Fruit fly (Drosophila melanogaster) whole organism, embryonic: ENCODE results near the gene Fbw5.

Experiments used
- Asciz ChIP-seq: fragments of 200-800 bp; sonication (Bioruptor generic); optimal IDR thresholded peaks from 2 replicates; lab custom pipeline; 2017; ENCODE audit warnings: missing biosample characterization, mild to moderate bottlenecking, missing genetic modification characterization, missing genetic modification reagents
- Atf-2 ChIP-seq: fragments of 200-800 bp; sonication (Bioruptor generic); optimal IDR thresholded peaks from 2 replicates; lab custom pipeline; 2016; ENCODE audit warnings: missing biosample characterization, missing genetic modification characterization
- CG1024 ChIP-seq: fragments of 200-800 bp; sonication (Bioruptor generic); IDR thresholded peaks from 2 replicates; pipeline ENCODE4 v1.3.6; 2022; ENCODE audit warnings: missing biosample characterization, missing genetic modification characterization
- CG10274 ChIP-seq: fragments of 200-800 bp; sonication (Bioruptor generic); optimal IDR thresholded peaks from 3 replicates; lab custom pipeline; 2017; ENCODE audit warnings: missing biosample characterization, mild to moderate bottlenecking, missing genetic modification characterization
- CG10654 ChIP-seq: fragments of 200-800 bp; sonication (Bioruptor generic); optimal IDR thresholded peaks from 2 replicates; lab custom pipeline; 2016; ENCODE audit warnings: missing biosample characterization, missing genetic modification characterization
- CG11696 ChIP-seq: fragments of 200-800 bp; sonication (Bioruptor generic); IDR thresholded peaks from 2 replicates; pipeline ENCODE4 v1.3.6; 2022; ENCODE audit warnings: missing biosample characterization, missing genetic modification characterization
- CG12236 ChIP-seq: fragments of 200-800 bp; sonication (Bioruptor generic); optimal IDR thresholded peaks from 2 replicates; lab custom pipeline; 2016; ENCODE audit warnings: missing biosample characterization, missing genetic modification characterization
- CG12744 ChIP-seq: fragments of 200-800 bp; sonication (Bioruptor generic); optimal IDR thresholded peaks from 2 replicates; lab custom pipeline; 2016; ENCODE audit warnings: missing biosample characterization, missing genetic modification characterization
- CG14441 ChIP-seq: fragments of 200-800 bp; sonication (Bioruptor generic); IDR thresholded peaks from 2 replicates; pipeline ENCODE4 v1.3.6; 2022; ENCODE audit warnings: missing biosample characterization, missing genetic modification characterization
- CG2116 ChIP-seq: fragments of 200-800 bp; sonication (Bioruptor generic); optimal IDR thresholded peaks from 3 replicates; lab custom pipeline; 2018; ENCODE audit warnings: missing biosample characterization, mild to moderate bottlenecking, missing genetic modification characterization
- CG2199 ChIP-seq: fragments of 200-800 bp; sonication (Bioruptor generic); IDR thresholded peaks from 3 replicates; pipeline ENCODE4 v1.3.6; 2022; ENCODE audit warnings: missing biosample characterization, missing genetic modification characterization
- CG2678 ChIP-seq: fragments of 200-800 bp; sonication (Bioruptor generic); optimal IDR thresholded peaks from 3 replicates; lab custom pipeline; 2019; ENCODE audit warnings: missing biosample characterization, mild to moderate bottlenecking, missing genetic modification characterization, moderate library complexity
- CG3065 ChIP-seq: fragments of 200-800 bp; sonication (Bioruptor generic); optimal IDR thresholded peaks from 2 replicates; lab custom pipeline; 2016; ENCODE audit warnings: missing biosample characterization, missing genetic modification characterization
- CG3163 ChIP-seq: fragments of 200-800 bp; sonication (Bioruptor generic); optimal IDR thresholded peaks from 3 replicates; lab custom pipeline; 2016; ENCODE audit warnings: missing biosample characterization, missing genetic modification characterization
- CG32767 ChIP-seq: fragments of 200-800 bp; sonication (Bioruptor generic); IDR thresholded peaks from 2 replicates; pipeline ENCODE4 v1.3.6; 2022; ENCODE audit warnings: missing biosample characterization, missing genetic modification characterization
- CG4360 ChIP-seq: fragments of 200-800 bp; sonication (Bioruptor generic); IDR thresholded peaks from 2 replicates; pipeline ENCODE4 v1.3.6; 2022; ENCODE audit warnings: missing biosample characterization, missing genetic modification characterization
- CG7556 ChIP-seq: fragments of 200-800 bp; sonication (Bioruptor generic); optimal IDR thresholded peaks from 2 replicates; lab custom pipeline; 2017; ENCODE audit warnings: missing biosample characterization, mild to moderate bottlenecking, missing genetic modification characterization
- CG8290 ChIP-seq, 3 experiments: fragments of 200-800 bp; sonication (Bioruptor generic); optimal IDR thresholded peaks; 2 replicates each; lab custom pipeline; 2016 to 2019; ENCODE audit warnings: missing biosample characterization in 3 of 3, missing genetic modification characterization in 3 of 3, mild to moderate bottlenecking in 2 of 3, moderate library complexity in 1 of 3
- CG9215 ChIP-seq: fragments of 200-800 bp; sonication (Bioruptor generic); IDR thresholded peaks from 2 replicates; pipeline ENCODE4 v1.3.6; 2022; ENCODE audit warnings: missing biosample characterization, missing genetic modification characterization
- CkIIα-i1 ChIP-seq: fragments of 200-800 bp; sonication (Bioruptor generic); IDR thresholded peaks from 2 replicates; pipeline ENCODE4 v1.3.6; 2022; ENCODE audit warnings: missing biosample characterization, missing genetic modification characterization
- CoRest ChIP-seq: fragments of 200-800 bp; sonication (Bioruptor generic); optimal IDR thresholded peaks from 3 replicates; lab custom pipeline; 2018; ENCODE audit warnings: missing biosample characterization, mild to moderate bottlenecking, missing genetic modification characterization, moderate library complexity
- D19A ChIP-seq: fragments of 200-800 bp; optimal IDR thresholded peaks from 3 replicates; lab custom pipeline; 2019; ENCODE audit warnings: missing biosample characterization, mild to moderate bottlenecking, missing genetic modification characterization, moderate library complexity
- GATAe ChIP-seq: fragments of 200-800 bp; sonication (Bioruptor generic); conservative IDR thresholded peaks from 2 replicates; pipeline ENCODE4 v1.3.6; 2022; ENCODE audit warnings: missing biosample characterization, missing genetic modification characterization
- Meics ChIP-seq: fragments of 200-800 bp; sonication (Bioruptor generic); optimal IDR thresholded peaks from 2 replicates; lab custom pipeline; 2017; ENCODE audit warnings: missing biosample characterization, mild to moderate bottlenecking, missing genetic modification characterization
- NFAT ChIP-seq: fragments of 200-800 bp; sonication (Bioruptor generic); IDR thresholded peaks from 2 replicates; pipeline ENCODE4 v1.3.6; 2022; ENCODE audit warnings: missing biosample characterization, missing genetic modification characterization
- Nf-YA ChIP-seq: fragments of 200-800 bp; sonication (Bioruptor generic); IDR thresholded peaks from 2 replicates; pipeline ENCODE4 v1.3.6; 2022; ENCODE audit warnings: missing biosample characterization, missing genetic modification characterization
- Oaz ChIP-seq: fragments of 200-800 bp; sonication (Bioruptor generic); IDR thresholded peaks from 2 replicates; pipeline ENCODE4 v1.3.6; 2022; ENCODE audit warnings: missing biosample characterization, missing genetic modification characterization
- Pdp1 ChIP-seq, 2 experiments: fragments of 200-800 bp; sonication (Bioruptor generic); optimal IDR thresholded peaks; 3 replicates each; lab custom pipeline; 2016; ENCODE audit warnings: missing biosample characterization in 2 of 2, missing genetic modification characterization in 2 of 2, mild to moderate bottlenecking in 1 of 2, moderate library complexity in 1 of 2
- Taf1 ChIP-seq: fragments of 200-800 bp; sonication (Bioruptor generic); IDR thresholded peaks from 2 replicates; pipeline ENCODE4 v1.3.6; 2022; ENCODE audit warnings: missing biosample characterization, missing genetic modification characterization
- Trl ChIP-seq, 3 experiments: fragments of >200 bp in 2 of 3; fragments of 200-800 bp in 1 of 3; sonication (Bioruptor generic) in 1 of 3; optimal IDR thresholded peaks; 2 replicates in 1 of 3; 3 replicates in 2 of 3; lab custom pipeline; 2016 to 2017; ENCODE audit warnings: missing biosample characterization in 1 of 3, missing genetic modification characterization in 1 of 3
- Vsx1 ChIP-seq: fragments of 200-800 bp; sonication (Bioruptor generic); optimal IDR thresholded peaks from 2 replicates; lab custom pipeline; 2017; ENCODE audit warnings: missing biosample characterization, mild to moderate bottlenecking, missing genetic modification characterization, missing genetic modification reagents
- aop ChIP-seq: fragments of 200-800 bp; sonication (Bioruptor generic); IDR thresholded peaks from 2 replicates; pipeline ENCODE4 v1.3.6; 2022; ENCODE audit warnings: missing biosample characterization, missing genetic modification characterization
- ash1 ChIP-seq: fragments of 200-800 bp; sonication (Bioruptor generic); optimal IDR thresholded peaks from 2 replicates; lab custom pipeline; 2018; ENCODE audit warnings: missing biosample characterization, mild to moderate bottlenecking, missing genetic modification characterization
- bbx ChIP-seq: fragments of 200-800 bp; sonication (Bioruptor generic); IDR thresholded peaks from 2 replicates; pipeline ENCODE4 v1.3.6; 2022; ENCODE audit warnings: missing biosample characterization, missing genetic modification characterization; ENCODE audit not compliant: partially characterized antibody
- cato ChIP-seq: fragments of 200-800 bp; sonication (Bioruptor generic); optimal IDR thresholded peaks from 2 replicates; lab custom pipeline; 2016; ENCODE audit warnings: missing biosample characterization, missing genetic modification characterization, borderline replicate concordance
- danr ChIP-seq: fragments of 200-800 bp; sonication (Bioruptor generic); IDR thresholded peaks from 2 replicates; pipeline ENCODE4 v1.3.6; 2022; ENCODE audit warnings: missing biosample characterization, missing genetic modification characterization
- ewg ChIP-seq: fragments of 200-800 bp; sonication (Bioruptor generic); optimal IDR thresholded peaks from 3 replicates; lab custom pipeline; 2017; ENCODE audit warnings: mild to moderate bottlenecking, missing biosample characterization, missing genetic modification reagents, missing genetic modification characterization
- gem ChIP-seq: fragments of 200-800 bp; sonication (Bioruptor generic); optimal IDR thresholded peaks from 2 replicates; lab custom pipeline; 2019; ENCODE audit warnings: missing biosample characterization, mild to moderate bottlenecking, missing genetic modification characterization, moderate library complexity
- gro ChIP-seq: fragments of 200-800 bp; sonication (Bioruptor generic); optimal IDR thresholded peaks from 2 replicates; lab custom pipeline; 2016; ENCODE audit warnings: missing biosample characterization, missing genetic modification characterization
- lab ChIP-seq: fragments of 200-800 bp; sonication (Bioruptor generic); optimal IDR thresholded peaks from 3 replicates; lab custom pipeline; 2017; ENCODE audit warnings: missing biosample characterization, missing genetic modification characterization, mild to moderate bottlenecking, moderate library complexity, missing genetic modification reagents
- lola ChIP-seq, 3 experiments: fragments of >200 bp in 2 of 3; fragments of 200-800 bp in 1 of 3; sonication (Bioruptor generic) in 1 of 3; optimal IDR thresholded peaks; 2 replicates each; lab custom pipeline; 2017 to 2019; ENCODE audit warnings: missing biosample characterization in 3 of 3, missing genetic modification characterization in 3 of 3, mild to moderate bottlenecking in 1 of 3, moderate library complexity in 1 of 3
- mam ChIP-seq: fragments of 200-800 bp; sonication (Bioruptor generic); optimal IDR thresholded peaks from 3 replicates; lab custom pipeline; 2016; ENCODE audit warnings: missing biosample characterization, missing genetic modification characterization
- onecut ChIP-seq: fragments of 200-800 bp; sonication (Bioruptor generic); IDR thresholded peaks from 2 replicates; pipeline ENCODE4 v1.3.6; 2022; ENCODE audit warnings: missing biosample characterization, missing genetic modification characterization
- phol ChIP-seq: fragments of 200-800 bp; sonication (Bioruptor generic); optimal IDR thresholded peaks from 3 replicates; lab custom pipeline; 2018; ENCODE audit warnings: missing biosample characterization, mild to moderate bottlenecking, missing genetic modification characterization, moderate library complexity
- psq ChIP-seq: fragments of 200-800 bp; sonication (Bioruptor generic); optimal IDR thresholded peaks from 2 replicates; lab custom pipeline; 2017; ENCODE audit warnings: missing biosample characterization, missing genetic modification characterization
- repo ChIP-seq: fragments of 200-800 bp; sonication (Bioruptor generic); optimal IDR thresholded peaks from 2 replicates; lab custom pipeline; 2016; ENCODE audit warnings: missing biosample characterization, missing genetic modification characterization
- slbo ChIP-seq: fragments of 200-800 bp; sonication (Bioruptor generic); IDR thresholded peaks from 2 replicates; pipeline ENCODE4 v1.3.6; 2022; ENCODE audit warnings: missing biosample characterization, missing genetic modification characterization
- slp2 ChIP-seq: fragments of 200-800 bp; sonication (Bioruptor generic); optimal IDR thresholded peaks from 2 replicates; lab custom pipeline; 2016; ENCODE audit warnings: missing biosample characterization, missing genetic modification characterization
- so ChIP-seq: fragments of 200-800 bp; sonication (Bioruptor generic); IDR thresholded peaks from 3 replicates; pipeline ENCODE4 v1.3.6; 2022; ENCODE audit warnings: missing biosample characterization, missing genetic modification characterization
- sob ChIP-seq: fragments of 200-800 bp; sonication (Bioruptor generic); IDR thresholded peaks from 2 replicates; pipeline ENCODE4 v1.3.6; 2022; ENCODE audit warnings: missing biosample characterization, missing genetic modification characterization
- sug ChIP-seq: fragments of 200-800 bp; optimal IDR thresholded peaks from 2 replicates; lab custom pipeline; 2019; ENCODE audit warnings: missing biosample characterization, mild to moderate bottlenecking, missing genetic modification characterization, moderate library complexity

Gene Fbw5

dm6 chr2L:6080329-6080728, 14.6 kb upstream of the Fbw5 start (continued):
- TF ChIP-seq danr (no peak), CG2678 (tag; lab: Kevin White, UChicago) (peak; percentile 5), Nf-YA (no peak), CkIIα-i1 (GFP tag; lab: Robert Waterston, UW) (no peak), onecut (GFP tag; lab: Robert Waterston, UW) (no peak), CG2199 (GFP tag; lab: Robert Waterston, UW) (no peak), Pdp1 (GFP tag; optimal IDR thresholded peaks at IDR 0.05; lab: Kevin White, UChicago) (peak in 1 of 2 experiments; percentile 31), D19A (no peak), psq (no peak), repo (GFP tag; lab: Kevin White, UChicago) (no peak), gro (no peak), gem (tag; lab: Kevin White, UChicago) (no peak), CG12744 (GFP tag; lab: Kevin White, UChicago) (no peak), NFAT (GFP tag; lab: Robert Waterston, UW) (no peak), GATAe (0 out of 2 replicates have a peak, but pooled peaks have one; percentile 42), CG9215 (GFP tag; lab: Robert Waterston, UW) (no peak), CoRest (tag; lab: Kevin White, UChicago) (no peak), CG10274 (GFP tag; lab: Kevin White, UChicago) (no peak), CG32767 (GFP tag; lab: Robert Waterston, UW) (no peak), lab (GFP tag; lab: Kevin White, UChicago) (peak; percentile 59), CG8290 (GFP tag; optimal IDR thresholded peaks at IDR 0.05; lab: Kevin White, UChicago) (no peak), CG8290 (tag; optimal IDR thresholded peaks at IDR 0.05; lab: Kevin White, UChicago) (peak in 1 of 2 experiments; percentile 38), Vsx1 (GFP tag; lab: Kevin White, UChicago) (no peak), Meics (peak; percentile 18), sug (tag; lab: Kevin White, UChicago) (peak; percentile 61), ewg (no peak), CG11696 (GFP tag; lab: Robert Waterston, UW) (no peak), cato (GFP tag; lab: Kevin White, UChicago) (no peak), Taf1 (no peak), CG3065 (no peak), bbx (GFP tag; lab: Robert Waterston, UW) (no peak), mam (GFP tag; lab: Kevin White, UChicago) (no peak), CG2116 (no peak), aop (GFP tag; lab: Robert Waterston, UW) (no peak), CG10654 (GFP tag; lab: Kevin White, UChicago) (no peak), Trl (optimal IDR thresholded peaks at IDR 0.05; lab: Kevin White, UChicago) (no peak), Trl (GFP tag; optimal IDR thresholded peaks at IDR 0.05; lab: Kevin White, UChicago) (no peak), so (GFP tag; lab: Robert Waterston, UW) (no peak), Asciz (no peak), CG4360 (GFP tag; lab: Robert Waterston, UW) (no peak), CG12236 (no peak), slbo (no peak), lola (GFP tag; optimal IDR thresholded peaks at IDR 0.05; lab: Kevin White, UChicago) (no peak), phol (tag; lab: Kevin White, UChicago) (no peak), Oaz (GFP tag; lab: Robert Waterston, UW) (no peak), CG7556 (no peak), sob (GFP tag; lab: Robert Waterston, UW) (no peak), CG3163 (GFP tag; lab: Kevin White, UChicago) (no peak), Atf-2 (no peak), slp2 (GFP tag; lab: Kevin White, UChicago) (no peak), CG14441 (GFP tag; lab: Robert Waterston, UW) (no peak), CG1024 (GFP tag; lab: Robert Waterston, UW) (no peak), ash1 (GFP tag; lab: Kevin White, UChicago) (no peak)
